Worm (Caenorhabditis elegans): ENCODE measurements around the gene F22E5.13.

DNA sequence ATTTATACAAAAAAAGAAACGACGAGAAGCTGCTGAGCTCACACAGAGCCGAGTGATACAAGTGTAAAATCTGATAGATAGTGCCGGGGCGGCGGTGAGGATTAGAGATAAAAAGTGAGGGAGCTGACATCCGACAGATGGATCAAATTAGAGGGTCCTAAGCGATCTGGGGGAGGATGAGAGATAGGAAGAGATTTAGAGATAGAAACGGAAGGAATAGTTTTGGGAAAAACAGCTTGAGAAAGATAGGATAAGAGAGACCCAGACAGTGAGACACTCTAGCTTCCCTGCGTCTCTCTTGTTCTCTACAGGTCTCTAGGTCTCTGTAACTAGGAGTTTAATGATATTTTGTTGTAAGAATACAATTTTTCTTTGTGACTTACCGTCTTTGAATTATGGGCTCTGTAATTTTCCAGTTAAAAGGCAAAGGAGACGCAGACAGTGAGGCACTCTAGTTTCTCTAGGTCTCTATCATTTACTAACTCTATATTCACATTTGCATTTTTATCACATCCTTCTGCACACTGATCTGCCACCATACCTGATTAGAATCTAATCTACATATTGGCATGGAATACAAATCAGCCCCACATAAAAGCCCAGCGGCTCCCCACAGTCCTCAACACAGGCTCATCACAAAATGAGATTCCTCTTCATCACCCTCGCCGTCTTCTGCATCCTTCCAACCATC lies 37.7 kb upstream of the F22E5.13 start, which contains the start of the genes sup-9 and nspf-1:
- TF ChIP-seq ref-1 (GFP tag; conservative IDR thresholded peaks at IDR 0.05) (no peak), ztf-29 (GFP tag; IDR thresholded peaks at IDR 0.05) (no peak), cog-1 (tag; optimal IDR thresholded peaks at IDR 0.05) (no peak), flt-1 (GFP tag; IDR thresholded peaks at IDR 0.05) (no peak), klf-2 (GFP tag; conservative IDR thresholded peaks at IDR 0.05) (no peak)

All from whole organism, midembryonic.